Fruit fly (Drosophila melanogaster): Measurements from ENCODE around the gene Nup154.

The Nup154 gene

DNA sequence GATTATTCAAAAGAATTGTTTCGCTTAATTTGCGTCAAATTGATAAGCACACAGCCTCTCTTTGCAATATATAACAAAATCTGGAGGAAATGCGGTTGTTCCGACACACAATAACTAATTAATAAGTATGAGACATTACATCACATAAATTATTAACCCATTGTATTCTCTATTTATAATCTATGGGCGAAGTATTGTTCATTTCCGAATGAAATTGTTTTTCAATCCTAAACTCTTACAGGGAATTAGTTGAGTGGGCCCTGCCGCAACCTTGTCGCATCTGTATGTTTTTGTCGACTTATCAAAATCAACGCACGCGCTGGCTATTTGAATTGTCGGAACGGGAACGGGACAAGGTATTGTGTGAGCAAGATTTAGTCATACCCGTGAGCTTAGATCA lies 32.4 kb upstream of the Nup154 start, which contains the start of gene CG16743:
TSS of gene CG16743 (plus strand) at position 57 of the 400 bp plus-strand sequence.
- no peak for TF ChIP-seq CG1620 (GFP tag; optimal IDR thresholded peaks at IDR 0.05)
- no peak for TF ChIP-seq toe (GFP tag; optimal IDR thresholded peaks at IDR 0.05)
- TF ChIP-seq kay (GFP tag; ENCODE audit: borderline replicate concordance) = no peak
- TF ChIP-seq Crg-1 (GFP tag; optimal IDR thresholded peaks at IDR 0.05) = no peak
- no peak for TF ChIP-seq CG5204 (GFP tag; optimal IDR thresholded peaks at IDR 0.05)
- no peak for TF ChIP-seq CG7045 (GFP tag; optimal IDR thresholded peaks at IDR 0.05)
- TF ChIP-seq cnc (optimal IDR thresholded peaks at IDR 0.05) = no peak
- TF ChIP-seq pad (GFP tag; optimal IDR thresholded peaks at IDR 0.05) = no peak
- TF ChIP-seq Clk (GFP tag; optimal IDR thresholded peaks at IDR 0.05) = no peak
- TF ChIP-seq Hr96 (GFP tag; optimal IDR thresholded peaks at IDR 0.05) = no peak
- TF ChIP-seq ovo (GFP tag; optimal IDR thresholded peaks at IDR 0.05) = no peak
- peak; percentile 31 for TF ChIP-seq CG7101 (tag; optimal IDR thresholded peaks at IDR 0.05)
- peak; percentile 63 for TF ChIP-seq CG33017 (tag; optimal IDR thresholded peaks at IDR 0.05)
- peak; percentile 31 for TF ChIP-seq Mnt (GFP tag; optimal IDR thresholded peaks at IDR 0.05)
- peak; percentile 54 for TF ChIP-seq CG14711 (tag; optimal IDR thresholded peaks at IDR 0.05)
- TF ChIP-seq CG11617 (GFP tag; optimal IDR thresholded peaks at IDR 0.05) = no peak
- TF ChIP-seq tj (GFP tag; optimal IDR thresholded peaks at IDR 0.05) = peak; percentile 40

DNA sequence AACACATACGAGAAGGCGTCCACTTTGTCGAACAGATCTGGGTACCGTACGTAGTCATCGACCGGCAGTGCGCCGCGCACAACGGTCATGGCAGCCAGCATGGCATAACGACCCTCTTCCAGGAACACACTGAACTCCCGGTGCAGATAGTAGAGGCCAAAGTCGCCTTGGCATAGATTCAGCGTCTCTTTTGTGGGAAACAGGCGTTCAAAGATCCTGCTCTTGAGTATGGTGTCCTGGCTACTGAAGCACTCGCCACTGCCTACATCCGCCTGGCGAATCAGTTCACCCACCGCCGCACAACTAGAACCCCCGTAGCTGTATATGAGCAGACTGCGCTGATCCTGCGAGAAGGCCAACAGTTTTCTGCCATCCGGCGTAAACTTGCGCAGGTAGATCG lies 30.0 kb upstream of the Nup154 start:
- TF ChIP-seq tj (GFP tag; optimal IDR thresholded peaks at IDR 0.05) (no peak), Crg-1 (GFP tag; optimal IDR thresholded peaks at IDR 0.05) (no peak), bab1 (GFP tag; optimal IDR thresholded peaks at IDR 0.05) (no peak), kay (GFP tag; ENCODE audit: borderline replicate concordance) (no peak), CG12768 (GFP tag; optimal IDR thresholded peaks at IDR 0.05) (no peak), CG1620 (GFP tag; optimal IDR thresholded peaks at IDR 0.05) (no peak), ovo (GFP tag; optimal IDR thresholded peaks at IDR 0.05) (no peak), cic (GFP tag; optimal IDR thresholded peaks at IDR 0.05) (no peak), CG33017 (tag; optimal IDR thresholded peaks at IDR 0.05) (no peak), CG7101 (tag; optimal IDR thresholded peaks at IDR 0.05) (no peak)

DNA sequence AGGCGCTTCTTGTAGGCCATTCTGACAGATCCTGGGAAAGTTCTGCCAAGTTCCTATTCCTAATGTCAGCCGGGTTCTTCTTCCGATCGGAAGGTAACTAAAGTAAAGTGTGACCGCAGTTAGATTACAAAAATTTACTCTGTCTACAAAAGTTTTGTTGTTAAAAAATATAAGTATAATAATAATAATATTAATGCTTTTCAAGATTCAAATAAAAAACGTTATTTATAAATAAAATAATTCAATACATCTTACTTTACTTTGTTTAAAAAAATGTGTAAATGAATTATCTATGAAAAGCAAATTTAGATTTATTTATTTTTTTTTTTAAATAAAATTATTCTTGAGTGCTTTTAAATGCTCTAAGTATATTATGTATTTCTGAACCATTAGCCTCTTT lies 29.4 kb upstream of the Nup154 start, which contains the start of gene abo:
TSS of gene abo (minus strand) at position 101 of the 400 bp plus-strand sequence.
- TF ChIP-seq CG7101 (tag; optimal IDR thresholded peaks at IDR 0.05) (no peak), CG7045 (GFP tag; optimal IDR thresholded peaks at IDR 0.05) (no peak), ovo (GFP tag; optimal IDR thresholded peaks at IDR 0.05) (no peak), Hr96 (GFP tag; optimal IDR thresholded peaks at IDR 0.05) (no peak), CG12768 (GFP tag; optimal IDR thresholded peaks at IDR 0.05) (no peak)

DNA sequence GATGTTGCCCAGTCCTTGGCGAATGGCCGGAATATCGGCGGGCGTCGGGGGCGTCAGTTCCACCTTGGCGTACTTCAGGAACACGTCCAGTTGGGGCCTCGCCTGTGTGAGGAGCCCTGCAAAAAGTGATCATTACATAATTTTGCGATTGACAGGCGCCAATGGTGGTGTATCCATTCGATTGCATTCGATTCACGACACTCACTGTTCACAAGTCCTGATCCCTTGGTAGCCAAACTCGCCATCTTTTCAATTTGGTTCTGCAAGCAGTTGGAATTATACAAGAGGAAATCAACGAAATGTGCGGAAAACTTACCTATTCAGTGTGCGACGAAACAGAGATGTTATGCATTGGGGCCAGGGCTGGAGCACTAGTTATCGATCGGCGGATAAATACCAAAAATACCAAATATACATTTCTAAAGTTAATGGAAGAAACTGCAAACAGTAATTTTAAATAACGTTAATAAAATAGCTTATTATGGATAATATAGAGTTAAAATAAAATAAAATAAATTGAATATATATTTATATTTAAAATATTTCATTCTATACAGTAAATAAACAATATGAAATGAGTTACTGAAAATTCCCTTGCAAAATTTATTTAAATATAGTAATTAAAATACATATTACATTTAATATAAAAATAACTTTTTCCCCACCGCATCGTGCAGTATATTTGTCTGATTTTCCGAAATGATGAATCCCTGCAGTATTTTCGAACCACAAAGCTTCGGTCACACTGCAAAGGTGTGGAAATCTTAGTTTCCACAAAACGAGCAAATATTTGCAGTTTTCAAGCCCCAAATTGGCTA lies 28.4 kb upstream of the Nup154 start, which contains the start of the genes ATPsynG and SCAR:
TSS of gene ATPsynG (minus strand) at position 354 of the 818 bp plus-strand sequence.
TSS of gene SCAR (plus strand) at position 727 of the 818 bp plus-strand sequence.
- TF ChIP-seq cnc (optimal IDR thresholded peaks at IDR 0.05) (no peak), toe (GFP tag; optimal IDR thresholded peaks at IDR 0.05) (no peak), cic (GFP tag; optimal IDR thresholded peaks at IDR 0.05) (no peak)

DNA sequence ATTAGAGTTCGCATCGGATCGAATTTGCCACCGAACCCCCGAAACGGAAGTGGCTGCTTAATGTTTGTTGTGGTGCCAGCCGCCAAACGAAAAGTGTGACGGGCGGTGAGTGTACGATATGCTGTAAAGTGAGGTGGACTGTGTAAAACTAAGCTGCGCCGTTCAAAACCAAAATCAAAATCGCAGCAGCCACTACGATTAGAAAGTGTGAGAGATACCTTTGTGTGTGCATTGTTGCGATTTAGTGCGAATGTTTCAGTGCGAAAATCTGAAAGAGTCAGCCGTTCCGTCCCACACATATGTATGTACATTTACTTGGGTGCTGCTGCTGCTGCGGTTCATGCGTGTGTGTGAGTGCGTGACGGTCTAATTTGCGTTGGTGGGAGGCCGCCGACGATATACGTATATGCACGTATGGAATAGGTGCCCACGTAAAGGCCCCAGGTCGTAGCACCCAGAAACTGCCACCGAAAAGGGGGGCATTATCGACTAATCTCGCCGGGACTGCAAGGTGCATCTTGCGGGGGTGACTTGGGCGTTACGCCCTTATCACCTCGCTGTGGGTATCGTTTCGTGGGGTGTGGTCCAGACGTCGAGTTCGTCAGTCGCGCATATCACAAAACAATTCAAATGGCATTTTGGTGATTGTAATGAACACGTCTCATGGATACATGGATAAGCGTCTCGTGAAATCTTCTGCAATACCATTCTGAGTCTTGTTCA lies 27.6 kb upstream of the Nup154 start:
- TF ChIP-seq Clk (GFP tag; optimal IDR thresholded peaks at IDR 0.05) (no peak), CG5204 (GFP tag; optimal IDR thresholded peaks at IDR 0.05) (no peak), bab1 (GFP tag; optimal IDR thresholded peaks at IDR 0.05) (peak; percentile 36), cic (GFP tag; optimal IDR thresholded peaks at IDR 0.05) (peak; percentile 21), CG1620 (GFP tag; optimal IDR thresholded peaks at IDR 0.05) (no peak), tj (GFP tag; optimal IDR thresholded peaks at IDR 0.05) (peak; percentile 33)

DNA sequence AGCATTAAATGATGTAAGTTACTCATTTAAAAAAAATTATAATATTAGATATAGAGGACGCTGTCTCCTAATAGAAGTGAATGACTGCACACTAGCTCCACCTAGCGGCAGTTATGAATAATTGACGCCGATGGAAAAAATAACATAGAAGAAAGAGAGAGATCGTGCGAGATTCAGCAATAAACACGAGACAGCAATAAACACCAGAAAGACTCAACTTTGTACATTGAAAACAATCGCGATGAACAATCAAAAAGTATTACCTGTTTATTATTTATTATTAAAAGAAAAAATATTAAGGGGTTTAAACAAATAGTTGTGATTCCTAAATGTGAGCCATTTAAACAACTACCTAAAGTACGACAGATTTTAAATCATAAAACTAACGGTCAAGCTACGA lies 18.5 kb upstream of the Nup154 start:
- TF ChIP-seq Crg-1 (GFP tag; optimal IDR thresholded peaks at IDR 0.05) = no peak
- peak; percentile 35 for TF ChIP-seq bab1 (GFP tag; optimal IDR thresholded peaks at IDR 0.05)

DNA sequence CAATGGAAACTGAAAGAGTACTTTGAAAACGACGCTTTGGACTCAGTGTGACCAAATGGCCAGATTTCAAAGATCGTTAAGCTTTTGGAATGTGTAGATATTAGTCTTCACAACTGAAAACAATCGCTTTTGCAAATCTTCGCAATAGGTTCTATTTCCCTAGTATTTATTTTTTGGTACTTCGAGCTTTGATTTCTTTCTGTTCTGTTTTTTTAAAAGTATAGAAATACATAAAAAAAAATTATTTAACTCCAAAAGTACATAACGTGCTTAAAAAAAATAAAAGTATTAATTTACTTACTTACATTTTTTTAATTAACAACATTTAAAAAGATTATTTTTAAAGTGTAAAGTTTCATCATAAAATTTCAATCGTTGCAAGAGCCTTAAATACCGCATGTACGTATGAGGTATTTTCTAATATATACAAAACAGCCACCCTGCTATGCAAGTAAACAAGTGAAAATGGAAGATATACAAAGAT lies 17.2 kb upstream of the Nup154 start, which contains the start of the genes piwi and CG12253:
TSS of gene piwi (minus strand) at position 51 of the 484 bp plus-strand sequence.
TSS of gene CG12253 (plus strand) at position 437 of the 484 bp plus-strand sequence.
- TF ChIP-seq CG7101 (tag; optimal IDR thresholded peaks at IDR 0.05) (peak; percentile 79), Crg-1 (GFP tag; optimal IDR thresholded peaks at IDR 0.05) (no peak), toe (GFP tag; optimal IDR thresholded peaks at IDR 0.05) (peak; percentile 1), Hr96 (GFP tag; optimal IDR thresholded peaks at IDR 0.05) (no peak), kay (GFP tag; ENCODE audit: borderline replicate concordance) (no peak), pad (GFP tag; optimal IDR thresholded peaks at IDR 0.05) (no peak), tj (GFP tag; optimal IDR thresholded peaks at IDR 0.05) (no peak), cic (GFP tag; optimal IDR thresholded peaks at IDR 0.05) (no peak), CG12768 (GFP tag; optimal IDR thresholded peaks at IDR 0.05) (no peak), CG7045 (GFP tag; optimal IDR thresholded peaks at IDR 0.05) (no peak), cnc (optimal IDR thresholded peaks at IDR 0.05) (no peak), Mnt (GFP tag; optimal IDR thresholded peaks at IDR 0.05) (no peak), CG14711 (tag; optimal IDR thresholded peaks at IDR 0.05) (peak; percentile 39), CG11617 (GFP tag; optimal IDR thresholded peaks at IDR 0.05) (peak; percentile 50), CG1620 (GFP tag; optimal IDR thresholded peaks at IDR 0.05) (peak; percentile 17), CG33017 (tag; optimal IDR thresholded peaks at IDR 0.05) (peak; percentile 74), bab1 (GFP tag; optimal IDR thresholded peaks at IDR 0.05) (peak; percentile 71)

Measured in whole organism, adult.